Worm (Caenorhabditis elegans) whole organism, early embryonic: Measurements from ENCODE around the gene nprl-2.

Experiments used
- B0310.2 ChIP-seq: sonication (generic microtip); optimal IDR thresholded peaks from 2 replicates; lab custom pipeline; 2016; ENCODE audit warnings: mild to moderate bottlenecking, missing genetic modification characterization, missing compliant biosample characterization
- F13C5.2 ChIP-seq: sonication (generic microtip); optimal IDR thresholded peaks from 2 replicates; lab custom pipeline; 2017; ENCODE audit warnings: mild to moderate bottlenecking, missing genetic modification characterization, inconsistent platforms, missing compliant biosample characterization
- aly-1 ChIP-seq: sonication (generic microtip); optimal IDR thresholded peaks from 2 replicates; lab custom pipeline; 2016; ENCODE audit warnings: missing genetic modification characterization, missing compliant biosample characterization
- ama-1 ChIP-seq: fragments of 150-350 bp; optimal IDR thresholded peaks from 2 replicates; lab custom pipeline; 2014
- ceh-13 ChIP-seq: fragments of 200-800 bp; sonication (Bioruptor generic); optimal IDR thresholded peaks from 2 replicates; lab custom pipeline; 2018; ENCODE audit warnings: mild to moderate bottlenecking, missing genetic modification characterization, missing compliant biosample characterization
- ceh-36 ChIP-seq: sonication (generic microtip); optimal IDR thresholded peaks from 2 replicates; lab custom pipeline; 2016; ENCODE audit warnings: missing genetic modification characterization, inconsistent platforms, missing compliant biosample characterization
- ets-7 ChIP-seq: sonication (generic microtip); optimal IDR thresholded peaks from 2 replicates; lab custom pipeline; 2016; ENCODE audit warnings: missing genotype, missing genetic modification characterization, missing compliant biosample characterization
- flt-1 ChIP-seq: fragments of 200-800 bp; sonication (Bioruptor generic); IDR thresholded peaks from 2 replicates; pipeline ENCODE4 v1.3.6; 2022; ENCODE audit warnings: missing genetic modification characterization, missing compliant biosample characterization
- hmbx-1 ChIP-seq: sonication (generic microtip); optimal IDR thresholded peaks from 2 replicates; lab custom pipeline; 2016; ENCODE audit warnings: mild to moderate bottlenecking, missing genetic modification characterization, missing compliant biosample characterization
- hmg-4 ChIP-seq: fragments of 200-800 bp; sonication (Bioruptor generic); optimal IDR thresholded peaks from 2 replicates; lab custom pipeline; 2018; ENCODE audit warnings: mild to moderate bottlenecking, missing genetic modification characterization, missing compliant biosample characterization
- hnd-1 ChIP-seq: sonication (generic microtip); optimal IDR thresholded peaks from 2 replicates; lab custom pipeline; 2016; ENCODE audit warnings: missing genetic modification characterization, missing compliant biosample characterization
- pes-1 ChIP-seq: fragments of 200-800 bp; sonication (Bioruptor generic); IDR thresholded peaks from 2 replicates; pipeline ENCODE4 v1.3.6; 2022; ENCODE audit warnings: missing genetic modification reagents, missing genetic modification characterization, missing compliant biosample characterization
- scrt-1 ChIP-seq: fragments of 200-800 bp; sonication (Bioruptor generic); IDR thresholded peaks from 2 replicates; pipeline ENCODE4 v1.3.6; 2022; ENCODE audit warnings: missing genetic modification characterization, missing compliant biosample characterization
- sea-1 ChIP-seq: fragments of 200-800 bp; sonication (Bioruptor generic); conservative IDR thresholded peaks from 2 replicates; pipeline ENCODE4 v1.3.6; 2022; ENCODE audit warnings: missing genetic modification characterization, missing compliant biosample characterization
- tbx-11 ChIP-seq: fragments of 200-800 bp; sonication (Bioruptor generic); IDR thresholded peaks from 2 replicates; pipeline ENCODE4 v1.3.6; 2022; ENCODE audit warnings: missing genetic modification characterization, missing compliant biosample characterization
- tbx-37 ChIP-seq: fragments of 200-800 bp; sonication (Bioruptor generic); conservative IDR thresholded peaks from 2 replicates; pipeline ENCODE4 v1.3.6; 2022; ENCODE audit warnings: missing genetic modification reagents, missing genetic modification characterization, missing compliant biosample characterization
- tra-4 ChIP-seq: sonication (generic microtip); optimal IDR thresholded peaks from 2 replicates; lab custom pipeline; 2017; ENCODE audit warnings: missing genetic modification characterization, missing compliant biosample characterization

Gene nprl-2

DNA sequence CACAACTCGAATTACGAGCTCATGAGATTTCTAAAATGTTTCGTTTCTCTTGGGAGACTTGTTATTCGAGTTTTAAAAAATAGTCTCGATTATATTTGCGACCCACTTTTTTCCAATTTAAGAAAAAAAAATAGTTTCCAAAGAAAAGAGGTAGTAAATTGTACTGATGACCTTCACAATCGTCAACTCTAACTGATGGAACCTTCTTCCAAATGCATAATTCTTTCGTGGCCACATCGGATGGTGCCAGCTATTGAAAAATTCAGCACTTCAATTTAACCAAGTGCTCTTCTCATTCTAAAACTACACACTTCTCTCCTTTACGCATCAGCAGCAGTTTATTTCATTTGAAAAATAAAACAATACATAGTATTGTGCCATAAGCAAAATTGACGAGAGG lies 13.0 kb upstream of the nprl-2 start:
- no peak for TF ChIP-seq tbx-37 (GFP tag; lab: Robert Waterston, UW)
- no peak for TF ChIP-seq hmg-4 (GFP tag; lab: Kevin White, UChicago)
- TF ChIP-seq B0310.2 = no peak
- TF ChIP-seq sea-1 (GFP tag; lab: Robert Waterston, UW) = no peak
- no peak for TF ChIP-seq ama-1
- TF ChIP-seq ceh-36 (tag; lab: Kevin White, UChicago) = no peak
- TF ChIP-seq aly-1 (tag; lab: Kevin White, UChicago) = no peak
- TF ChIP-seq flt-1 = no peak
- no peak for TF ChIP-seq F13C5.2 (tag; lab: Kevin White, UChicago)
- TF ChIP-seq tra-4 (tag; lab: Kevin White, UChicago) = no peak
- no peak for TF ChIP-seq hmbx-1 (tag; lab: Kevin White, UChicago)
- TF ChIP-seq hnd-1 (tag; lab: Kevin White, UChicago) = no peak
- no peak for TF ChIP-seq ceh-13
- no peak for TF ChIP-seq tbx-11 (GFP tag; lab: Robert Waterston, UW)
- TF ChIP-seq pes-1 = no peak
- TF ChIP-seq scrt-1 (GFP tag; lab: Robert Waterston, UW) = no peak

DNA sequence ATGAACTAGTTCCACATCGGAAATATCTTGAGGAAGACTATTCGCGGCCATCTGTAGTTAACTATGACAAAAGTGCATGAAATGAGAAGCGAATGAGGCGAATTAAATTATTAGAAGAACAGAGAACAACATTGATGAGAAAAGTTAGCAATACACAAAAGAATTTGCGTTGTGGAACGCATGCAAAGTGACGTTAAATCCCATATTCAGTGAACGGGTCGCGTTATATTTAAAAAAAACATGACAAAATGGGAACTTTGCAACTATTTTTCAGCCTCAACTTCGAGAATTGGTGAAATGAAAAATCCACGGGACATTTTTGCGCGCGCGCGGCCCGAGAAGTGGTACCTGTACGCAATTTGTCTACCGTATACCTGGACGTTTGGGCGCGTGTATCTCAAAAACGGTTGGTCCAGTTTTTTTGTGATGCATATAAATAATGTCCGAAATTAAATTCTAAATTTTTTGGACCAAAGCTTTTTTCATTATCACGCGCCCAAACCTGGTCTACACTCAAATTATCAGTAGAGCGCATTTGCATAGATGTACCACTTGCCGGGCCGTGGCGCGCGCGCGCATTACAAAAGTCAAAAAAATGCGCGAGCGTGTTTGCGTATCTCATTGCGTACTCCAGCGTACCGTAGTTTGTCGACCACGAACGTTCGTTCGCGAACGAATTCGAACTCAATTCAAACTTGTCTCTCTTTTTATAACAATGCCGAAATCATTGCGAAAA lies 8.6 kb upstream of the nprl-2 start, which contains the start of the genes cdd-2 and oef-1:
cdd-2 (minus strand) TSS at position 51 of the 736 bp plus-strand sequence.
oef-1 (plus strand) TSS at position 575 of the 736 bp plus-strand sequence.
- TF ChIP-seq sea-1 (GFP tag; lab: Robert Waterston, UW) = no peak
- no peak for TF ChIP-seq pes-1
- no peak for TF ChIP-seq scrt-1 (GFP tag; lab: Robert Waterston, UW)
- no peak for TF ChIP-seq tbx-11 (GFP tag; lab: Robert Waterston, UW)
- TF ChIP-seq ama-1 = no peak
- TF ChIP-seq hnd-1 (tag; lab: Kevin White, UChicago) = no peak
- TF ChIP-seq aly-1 (tag; lab: Kevin White, UChicago) = no peak
- no peak for TF ChIP-seq B0310.2
- TF ChIP-seq flt-1 = no peak
- no peak for TF ChIP-seq F13C5.2 (tag; lab: Kevin White, UChicago)
- TF ChIP-seq tra-4 (tag; lab: Kevin White, UChicago) = no peak
- no peak for TF ChIP-seq tbx-37 (GFP tag; lab: Robert Waterston, UW)
- no peak for TF ChIP-seq hmg-4 (GFP tag; lab: Kevin White, UChicago)
- no peak for TF ChIP-seq ets-7 (tag; lab: Kevin White, UChicago)
- no peak for TF ChIP-seq ceh-13
- no peak for TF ChIP-seq hmbx-1 (tag; lab: Kevin White, UChicago)

DNA sequence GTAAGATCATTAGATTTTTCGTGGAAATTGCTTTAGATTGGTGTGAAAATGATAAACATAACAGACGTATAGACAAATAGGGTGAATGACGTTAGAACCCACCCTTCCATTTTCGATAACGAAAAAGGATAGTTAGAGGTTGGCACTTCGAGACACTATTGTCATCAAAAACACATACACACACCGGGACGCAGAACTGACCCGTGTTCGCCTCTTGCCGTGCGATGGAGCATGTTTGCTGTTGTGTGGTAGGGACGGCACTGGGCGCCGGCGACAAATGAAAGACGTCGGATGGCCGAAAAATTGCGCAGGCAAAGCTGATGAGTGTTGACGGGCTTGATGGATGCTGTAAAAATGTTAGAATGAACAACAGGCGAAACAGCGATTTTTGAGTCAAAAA lies 6.8 kb upstream of the nprl-2 start:
- no peak for TF ChIP-seq flt-1
- TF ChIP-seq tbx-37 (GFP tag; lab: Robert Waterston, UW) = 0 out of 2 replicates have a peak, but pooled peaks have one; percentile 27

DNA sequence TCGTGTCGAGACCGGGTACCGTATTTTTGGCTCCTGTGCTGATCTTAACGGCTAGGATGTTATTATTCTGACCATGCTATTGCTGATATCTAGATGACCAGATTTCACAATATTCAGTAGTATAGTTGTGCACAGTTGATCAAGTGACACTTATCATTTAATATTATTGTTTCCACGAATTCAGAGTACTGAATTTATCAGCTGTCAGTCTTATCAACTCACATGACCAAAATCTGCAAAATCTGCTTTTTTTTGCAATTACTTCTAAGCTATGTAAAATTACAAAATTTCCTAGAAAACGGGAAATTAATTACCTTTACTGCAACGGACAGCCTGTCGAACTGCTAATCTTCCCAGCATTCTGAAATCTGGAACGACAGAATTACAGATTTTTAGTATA lies 6.2 kb upstream of the nprl-2 start, which contains the start of gene pam-1:
pam-1 (minus strand) TSS at position 368 of the 400 bp plus-strand sequence.
- no peak for TF ChIP-seq hnd-1 (tag; lab: Kevin White, UChicago)
- TF ChIP-seq tra-4 (tag; lab: Kevin White, UChicago) = no peak
- TF ChIP-seq hmbx-1 (tag; lab: Kevin White, UChicago) = no peak
- TF ChIP-seq B0310.2 = no peak
- TF ChIP-seq ceh-13 = no peak
- TF ChIP-seq ets-7 (tag; lab: Kevin White, UChicago) = no peak
- TF ChIP-seq sea-1 (GFP tag; lab: Robert Waterston, UW) = no peak
- TF ChIP-seq aly-1 (tag; lab: Kevin White, UChicago) = no peak
- TF ChIP-seq tbx-37 (GFP tag; lab: Robert Waterston, UW) = no peak
- no peak for TF ChIP-seq pes-1
- no peak for TF ChIP-seq hmg-4 (GFP tag; lab: Kevin White, UChicago)
- TF ChIP-seq F13C5.2 (tag; lab: Kevin White, UChicago) = no peak
- TF ChIP-seq scrt-1 (GFP tag; lab: Robert Waterston, UW) = no peak
- TF ChIP-seq flt-1 = no peak
- TF ChIP-seq ama-1 = no peak
- no peak for TF ChIP-seq tbx-11 (GFP tag; lab: Robert Waterston, UW)
- no peak for TF ChIP-seq ceh-36 (tag; lab: Kevin White, UChicago)

DNA sequence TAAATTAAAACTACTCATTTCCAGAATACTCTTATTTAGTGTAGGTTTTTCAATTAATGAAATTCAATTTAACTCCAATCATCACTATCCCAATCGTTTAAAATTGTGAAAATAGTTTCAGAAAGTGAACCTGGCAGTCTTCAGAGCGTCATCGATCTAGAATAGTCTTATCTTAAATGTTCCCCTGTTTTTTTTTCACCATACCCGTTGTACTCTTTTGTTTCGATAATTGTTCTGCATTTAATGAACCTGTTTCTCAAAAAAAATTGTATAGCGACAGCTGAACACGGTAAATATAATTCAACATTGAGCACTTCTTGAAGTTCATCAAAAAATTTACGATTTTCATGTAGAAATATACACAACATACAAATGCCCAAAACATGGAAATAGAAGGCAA lies 5.4 kb upstream of the nprl-2 start:
- no peak for TF ChIP-seq scrt-1 (GFP tag; lab: Robert Waterston, UW)
- TF ChIP-seq ceh-36 (tag; lab: Kevin White, UChicago) = no peak
- TF ChIP-seq hnd-1 (tag; lab: Kevin White, UChicago) = no peak
- no peak for TF ChIP-seq ama-1
- TF ChIP-seq F13C5.2 (tag; lab: Kevin White, UChicago) = no peak
- TF ChIP-seq sea-1 (GFP tag; lab: Robert Waterston, UW) = no peak
- no peak for TF ChIP-seq hmg-4 (GFP tag; lab: Kevin White, UChicago)

DNA sequence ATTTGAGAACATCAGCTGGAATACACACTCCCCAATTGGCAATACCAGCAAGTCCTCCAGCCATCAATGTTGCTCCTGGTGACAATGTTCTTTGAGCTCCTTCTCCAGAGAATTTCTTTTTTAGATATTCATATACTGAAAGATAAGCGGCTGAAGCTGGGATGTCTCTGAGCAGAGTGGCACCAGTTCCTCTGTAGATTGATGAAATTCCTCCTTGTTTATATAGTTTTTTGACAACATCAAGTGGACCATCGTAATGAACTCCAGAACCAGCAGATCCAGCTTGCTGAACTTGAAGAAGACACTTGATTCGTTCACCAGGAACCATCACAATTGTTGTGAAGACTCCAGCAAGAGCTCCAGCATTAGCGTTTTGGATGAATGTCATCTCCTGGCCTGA lies 4.5 kb upstream of the nprl-2 start:
- TF ChIP-seq hmg-4 (GFP tag; lab: Kevin White, UChicago) (no peak), ets-7 (tag; lab: Kevin White, UChicago) (no peak), flt-1 (no peak), aly-1 (tag; lab: Kevin White, UChicago) (no peak), B0310.2 (no peak), tbx-11 (GFP tag; lab: Robert Waterston, UW) (no peak), tra-4 (tag; lab: Kevin White, UChicago) (no peak)

DNA sequence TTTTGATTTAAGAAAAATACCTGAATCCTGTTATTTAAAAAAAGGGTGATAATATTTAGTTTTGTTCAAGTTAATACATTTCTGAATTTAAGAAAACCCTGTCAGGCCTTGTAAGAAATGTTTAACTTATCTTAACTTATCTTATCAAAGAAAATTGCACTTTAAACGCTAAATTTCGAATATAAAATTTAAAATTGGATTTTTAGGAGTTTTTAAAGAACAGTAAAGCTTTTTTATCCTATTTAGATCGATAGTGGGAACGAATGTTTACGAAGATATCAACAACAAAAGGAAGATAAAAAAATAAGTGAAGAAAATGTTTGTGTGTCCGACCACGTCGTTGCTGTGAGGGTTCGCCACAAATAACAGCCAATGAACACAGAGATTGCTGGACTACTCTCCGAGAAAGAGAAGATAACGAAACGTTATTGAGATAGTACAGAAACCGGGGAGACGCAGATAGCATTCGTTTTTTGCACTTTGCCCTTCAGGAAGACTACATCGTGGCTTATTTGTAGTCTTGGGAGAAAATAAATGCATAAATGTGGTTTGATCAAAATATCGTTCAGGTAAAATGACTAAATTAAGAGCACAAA lies 3.6 kb upstream of the nprl-2 start, which contains the start of gene dif-1:
dif-1 (minus strand) TSS at position 51 of the 596 bp plus-strand sequence.
- no peak for TF ChIP-seq flt-1
- TF ChIP-seq B0310.2 = no peak
- no peak for TF ChIP-seq ets-7 (tag; lab: Kevin White, UChicago)
- TF ChIP-seq sea-1 (GFP tag; lab: Robert Waterston, UW) = no peak
- no peak for TF ChIP-seq pes-1
- no peak for TF ChIP-seq aly-1 (tag; lab: Kevin White, UChicago)
- no peak for TF ChIP-seq ama-1
- TF ChIP-seq tbx-37 (GFP tag; lab: Robert Waterston, UW) = no peak
- TF ChIP-seq hmg-4 (GFP tag; lab: Kevin White, UChicago) = no peak
- no peak for TF ChIP-seq hnd-1 (tag; lab: Kevin White, UChicago)
- TF ChIP-seq ceh-36 (tag; lab: Kevin White, UChicago) = no peak
- no peak for TF ChIP-seq ceh-13
- no peak for TF ChIP-seq tbx-11 (GFP tag; lab: Robert Waterston, UW)
- TF ChIP-seq tra-4 (tag; lab: Kevin White, UChicago) = no peak
- no peak for TF ChIP-seq scrt-1 (GFP tag; lab: Robert Waterston, UW)
- TF ChIP-seq hmbx-1 (tag; lab: Kevin White, UChicago) = no peak
- no peak for TF ChIP-seq F13C5.2 (tag; lab: Kevin White, UChicago)
